Comparison of ENCODE assay signal across 4 worm cellular contexts in genomic region chrIII:7572781-7573400, ce11.
TF ChIP-seq lines count a peak whose summit lies in the region.

TSS of gene rpl-9 (minus strand) at chrIII:7572831.
TSS of gene lpd-7 (plus strand) at chrIII:7573350.

TF ChIP-seq in whole organism, L2 larva, 48 proteins besides CTCF, POLR2A, EP300 and RAD21 (continues in another document):
- TF ChIP-seq egl-27 (tag; optimal IDR thresholded peaks at IDR 0.05; lab: Kevin White, UChicago) (peak; percentile 76), nhr-21 (tag; optimal IDR thresholded peaks at IDR 0.05; lab: Kevin White, UChicago) (peak; percentile 72), ama-1 (optimal IDR thresholded peaks at IDR 0.05; lab: Kevin White, UChicago) (peak; percentile 75), nhr-25 (tag; optimal IDR thresholded peaks at IDR 0.05; lab: Kevin White, UChicago) (peak; percentile 82), snpc-4 (tag; optimal IDR thresholded peaks at IDR 0.05; lab: Kevin White, UChicago) (peak; percentile 56), aly-2 (tag; optimal IDR thresholded peaks at IDR 0.05; lab: Kevin White, UChicago) (no peak), C34F6.9 (tag; optimal IDR thresholded peaks at IDR 0.05; lab: Kevin White, UChicago) (peak; percentile 93), unc-62 (GFP tag; optimal IDR thresholded peaks at IDR 0.05; lab: Kevin White, UChicago) (no peak), ztf-4 (tag; optimal IDR thresholded peaks at IDR 0.05; lab: Kevin White, UChicago) (peak; percentile 64), ceh-16 (tag; optimal IDR thresholded peaks at IDR 0.05; lab: Kevin White, UChicago) (peak; percentile 20), blmp-1 (tag; optimal IDR thresholded peaks at IDR 0.05; lab: Kevin White, UChicago; ENCODE audit: insufficient read depth) (peak; percentile 72), nhr-12 (tag; optimal IDR thresholded peaks at IDR 0.05; lab: Kevin White, UChicago) (no peak), fos-1 (tag; optimal IDR thresholded peaks at IDR 0.05; lab: Kevin White, UChicago) (peak; percentile 62), unc-39 (tag; optimal IDR thresholded peaks at IDR 0.05; lab: Kevin White, UChicago) (no peak), nhr-6 (tag; optimal IDR thresholded peaks at IDR 0.05; lab: Kevin White, UChicago) (peak; percentile 77), ZK546.5 (tag; optimal IDR thresholded peaks at IDR 0.05; lab: Kevin White, UChicago) (no peak), nhr-77 (tag; optimal IDR thresholded peaks at IDR 0.05; lab: Kevin White, UChicago) (no peak), mbf-1 (tag; optimal IDR thresholded peaks at IDR 0.05; lab: Kevin White, UChicago) (no peak), sem-4 (tag; optimal IDR thresholded peaks at IDR 0.05; lab: Kevin White, UChicago) (peak; percentile 42), nhr-23 (tag; optimal IDR thresholded peaks at IDR 0.05; lab: Kevin White, UChicago) (no peak), nhr-10 (tag; optimal IDR thresholded peaks at IDR 0.05; lab: Kevin White, UChicago) (no peak), mab-5 (tag; optimal IDR thresholded peaks at IDR 0.05; lab: Kevin White, UChicago) (peak; percentile 39), nhr-129 (tag; optimal IDR thresholded peaks at IDR 0.05; lab: Kevin White, UChicago) (peak; percentile 97)

TF ChIP-seq in whole organism, L4 larva, 104 proteins besides CTCF, POLR2A, EP300 and RAD21 (continues in another document):
- TF ChIP-seq unc-62 (GFP tag; optimal IDR thresholded peaks at IDR 0.05 in 1 of 2; lab: Kevin White, UChicago), result peak in 1 of 2 experiments; percentile 38
- no peak for TF ChIP-seq unc-62 (tag; optimal IDR thresholded peaks at IDR 0.05; lab: Kevin White, UChicago)
- TF ChIP-seq dve-1 (tag; optimal IDR thresholded peaks at IDR 0.05; lab: Kevin White, UChicago; ENCODE audit: insufficient read depth), result peak; percentile 58
- TF ChIP-seq arid-1 (GFP tag; conservative IDR thresholded peaks at IDR 0.05; lab: Robert Waterston, UW), result peak; percentile 53; the same call in 1 of the 2 replicates
- TF ChIP-seq R02D3.7 (tag; optimal IDR thresholded peaks at IDR 0.05; lab: Kevin White, UChicago), result peak; percentile 17
- peak; percentile 86 for TF ChIP-seq mes-2 (tag; optimal IDR thresholded peaks at IDR 0.05; lab: Kevin White, UChicago; ENCODE audit: poor library complexity, severe bottlenecking)
- TF ChIP-seq lin-13 (GFP tag; optimal IDR thresholded peaks at IDR 0.05; lab: Kevin White, UChicago), result peak; percentile 71
- no peak; the same call in 1 of the 2 replicates for TF ChIP-seq zfp-3 (GFP tag; conservative IDR thresholded peaks at IDR 0.05; lab: Robert Waterston, UW)
- TF ChIP-seq nhr-11 (tag; optimal IDR thresholded peaks at IDR 0.05; lab: Kevin White, UChicago), result peak; percentile 89
- no peak for TF ChIP-seq F10B5.3 (tag; optimal IDR thresholded peaks at IDR 0.05; lab: Kevin White, UChicago)
- peak; percentile 77 for TF ChIP-seq aha-1 (tag; lab: Kevin White, UChicago)
- TF ChIP-seq lsy-2 (tag; optimal IDR thresholded peaks at IDR 0.05; lab: Kevin White, UChicago), result peak; percentile 2 to 91
- TF ChIP-seq F44E2.7 (GFP tag; IDR thresholded peaks at IDR 0.05; lab: Robert Waterston, UW), result no peak
- TF ChIP-seq daf-16 (GFP tag; optimal IDR thresholded peaks at IDR 0.05; lab: Kevin White, UChicago), result no peak
- peak; percentile 71 for TF ChIP-seq daf-16 (tag; optimal IDR thresholded peaks at IDR 0.05; lab: Kevin White, UChicago)
- TF ChIP-seq T26A8.4 (GFP tag; IDR thresholded peaks at IDR 0.05; lab: Robert Waterston, UW), result no peak
- no peak for TF ChIP-seq ceh-82 (tag; optimal IDR thresholded peaks at IDR 0.05; lab: Kevin White, UChicago)
- peak; percentile 75 for TF ChIP-seq hlh-30 (tag; optimal IDR thresholded peaks at IDR 0.05; lab: Kevin White, UChicago; ENCODE audit: insufficient read depth)
- peak; percentile 71 for TF ChIP-seq hlh-11 (tag; optimal IDR thresholded peaks at IDR 0.05; lab: Kevin White, UChicago)
- TF ChIP-seq lin-15B (tag; optimal IDR thresholded peaks at IDR 0.05; lab: Kevin White, UChicago), result no peak
- TF ChIP-seq Y75B8A.6 (GFP tag; IDR thresholded peaks at IDR 0.05; lab: Robert Waterston, UW), result no peak
- no peak for TF ChIP-seq fos-1 (tag; optimal IDR thresholded peaks at IDR 0.05; lab: Kevin White, UChicago)
- TF ChIP-seq daf-19 (GFP tag; conservative IDR thresholded peaks at IDR 0.05; lab: Robert Waterston, UW), result no peak

TF ChIP-seq in whole organism, late embryonic, 69 proteins besides CTCF, POLR2A, EP300 and RAD21:
- TF ChIP-seq nfya-1 (tag; optimal IDR thresholded peaks at IDR 0.05; lab: Kevin White, UChicago) (peak; percentile 80), F13H6.1 (tag; optimal IDR thresholded peaks at IDR 0.05; lab: Kevin White, UChicago) (peak; percentile 1), pax-1 (tag; optimal IDR thresholded peaks at IDR 0.05; lab: Kevin White, UChicago) (peak; percentile 46), nhr-232 (tag; optimal IDR thresholded peaks at IDR 0.05; lab: Kevin White, UChicago) (no peak), dve-1 (tag; optimal IDR thresholded peaks at IDR 0.05; lab: Kevin White, UChicago) (peak; percentile 46), elt-4 (tag; optimal IDR thresholded peaks at IDR 0.05; lab: Kevin White, UChicago) (no peak), C08G9.2 (tag; optimal IDR thresholded peaks at IDR 0.05; lab: Kevin White, UChicago) (no peak), K09A11.1 (tag; optimal IDR thresholded peaks at IDR 0.05; lab: Kevin White, UChicago; ENCODE audit: insufficient read depth) (no peak), unc-42 (tag; optimal IDR thresholded peaks at IDR 0.05; lab: Kevin White, UChicago) (peak; percentile 21), che-1 (tag; optimal IDR thresholded peaks at IDR 0.05; lab: Kevin White, UChicago) (no peak), lin-11 (tag; optimal IDR thresholded peaks at IDR 0.05; lab: Kevin White, UChicago) (no peak), ceh-18 (tag; optimal IDR thresholded peaks at IDR 0.05; lab: Kevin White, UChicago) (peak; percentile 54), ceh-31 (tag; optimal IDR thresholded peaks at IDR 0.05; lab: Kevin White, UChicago) (peak; percentile 61), ceh-45 (GFP tag; IDR thresholded peaks at IDR 0.05; lab: Robert Waterston, UW) (no peak), ceh-34 (tag; optimal IDR thresholded peaks at IDR 0.05; lab: Kevin White, UChicago) (peak; percentile 59), syd-9 (tag; optimal IDR thresholded peaks at IDR 0.05; lab: Kevin White, UChicago) (no peak), ama-1 (optimal IDR thresholded peaks at IDR 0.05; lab: Kevin White, UChicago) (no peak), tbx-7 (tag; optimal IDR thresholded peaks at IDR 0.05; lab: Kevin White, UChicago) (no peak), tbx-2 (tag; optimal IDR thresholded peaks at IDR 0.05; lab: Kevin White, UChicago) (peak; percentile 42), rnt-1 (tag; optimal IDR thresholded peaks at IDR 0.05; lab: Kevin White, UChicago) (peak; percentile 24), unc-3 (GFP tag; conservative IDR thresholded peaks at IDR 0.05; lab: Robert Waterston, UW) (no peak), unc-3 (tag; optimal IDR thresholded peaks at IDR 0.05; lab: Kevin White, UChicago) (peak; percentile 26), hlh-8 (tag; optimal IDR thresholded peaks at IDR 0.05; lab: Kevin White, UChicago) (no peak), elt-2 (tag; optimal IDR thresholded peaks at IDR 0.05; lab: Kevin White, UChicago) (peak; percentile 43), fkh-10 (GFP tag; optimal IDR thresholded peaks at IDR 0.05; lab: Kevin White, UChicago) (no peak)

TF ChIP-seq in whole organism, mixed stage, embryonic, 35 proteins besides CTCF, POLR2A, EP300 and RAD21 (continues in another document):
- TF ChIP-seq tbx-8 (GFP tag; optimal IDR thresholded peaks at IDR 0.05; lab: Kevin White, UChicago) (no peak), nhr-2 (tag; optimal IDR thresholded peaks at IDR 0.05; lab: Kevin White, UChicago) (no peak), snpc-4 (tag; optimal IDR thresholded peaks at IDR 0.05; lab: Kevin White, UChicago) (no peak), lin-32 (GFP tag; optimal IDR thresholded peaks at IDR 0.05; lab: Kevin White, UChicago) (peak; percentile 2), ham-2 (GFP tag; optimal IDR thresholded peaks at IDR 0.05; lab: Kevin White, UChicago) (peak; percentile 28), nhr-12 (tag; optimal IDR thresholded peaks at IDR 0.05; lab: Kevin White, UChicago) (no peak), unc-120 (tag; optimal IDR thresholded peaks at IDR 0.05; lab: Kevin White, UChicago; ENCODE audit: poor library complexity, severe bottlenecking) (peak; percentile 61), cnd-1 (tag; optimal IDR thresholded peaks at IDR 0.05; lab: Kevin White, UChicago) (no peak), nhr-76 (tag; optimal IDR thresholded peaks at IDR 0.05; lab: Kevin White, UChicago) (no peak), mls-2 (tag; optimal IDR thresholded peaks at IDR 0.05; lab: Kevin White, UChicago) (no peak), zip-8 (tag; optimal IDR thresholded peaks at IDR 0.05; lab: Kevin White, UChicago) (no peak), ceh-39 (tag; optimal IDR thresholded peaks at IDR 0.05; lab: Kevin White, UChicago) (peak; percentile 33), sptf-1 (tag; optimal IDR thresholded peaks at IDR 0.05; lab: Kevin White, UChicago) (peak; percentile 32), nhr-28 (tag; optimal IDR thresholded peaks at IDR 0.05; lab: Kevin White, UChicago) (no peak), blmp-1 (tag; optimal IDR thresholded peaks at IDR 0.05; lab: Kevin White, UChicago) (no peak), M03D4.4 (tag; optimal IDR thresholded peaks at IDR 0.05; lab: Kevin White, UChicago) (no peak), pha-4 (tag; optimal IDR thresholded peaks at IDR 0.05; lab: Kevin White, UChicago) (peak; percentile 75), drap-1 (GFP tag; optimal IDR thresholded peaks at IDR 0.05; lab: Kevin White, UChicago) (no peak), lsy-2 (tag; optimal IDR thresholded peaks at IDR 0.05; lab: Kevin White, UChicago) (peak; percentile 84), mep-1 (tag; optimal IDR thresholded peaks at IDR 0.05; lab: Kevin White, UChicago) (peak; percentile 95), sem-2 (GFP tag; optimal IDR thresholded peaks at IDR 0.05; lab: Kevin White, UChicago) (no peak), ztf-11 (tag; optimal IDR thresholded peaks at IDR 0.05; lab: Kevin White, UChicago) (no peak), elt-1 (tag; optimal IDR thresholded peaks at IDR 0.05; lab: Kevin White, UChicago; ENCODE audit: borderline replicate concordance, insufficient read depth) (no peak), bed-3 (GFP tag; optimal IDR thresholded peaks at IDR 0.05; lab: Kevin White, UChicago) (no peak), ces-1 (GFP tag; optimal IDR thresholded peaks at IDR 0.05; lab: Kevin White, UChicago) (peak; percentile 49), ceh-83 (GFP tag; optimal IDR thresholded peaks at IDR 0.05; lab: Kevin White, UChicago) (no peak), unc-62 (GFP tag; optimal IDR thresholded peaks at IDR 0.05; lab: Kevin White, UChicago) (peak; percentile 63), elt-3 (tag; optimal IDR thresholded peaks at IDR 0.05; lab: Kevin White, UChicago) (peak; percentile 18), unc-39 (tag; optimal IDR thresholded peaks at IDR 0.05; lab: Kevin White, UChicago) (no peak), ceh-43 (GFP tag; optimal IDR thresholded peaks at IDR 0.05; lab: Kevin White, UChicago) (no peak), hlh-1 (tag; optimal IDR thresholded peaks at IDR 0.05; lab: Kevin White, UChicago) (peak; percentile 75), mab-5 (tag; optimal IDR thresholded peaks at IDR 0.05; lab: Kevin White, UChicago) (peak; percentile 21)
